Worm (Caenorhabditis elegans): Measurements from ENCODE around the gene spd-3.

The spd-3 gene

DNA sequence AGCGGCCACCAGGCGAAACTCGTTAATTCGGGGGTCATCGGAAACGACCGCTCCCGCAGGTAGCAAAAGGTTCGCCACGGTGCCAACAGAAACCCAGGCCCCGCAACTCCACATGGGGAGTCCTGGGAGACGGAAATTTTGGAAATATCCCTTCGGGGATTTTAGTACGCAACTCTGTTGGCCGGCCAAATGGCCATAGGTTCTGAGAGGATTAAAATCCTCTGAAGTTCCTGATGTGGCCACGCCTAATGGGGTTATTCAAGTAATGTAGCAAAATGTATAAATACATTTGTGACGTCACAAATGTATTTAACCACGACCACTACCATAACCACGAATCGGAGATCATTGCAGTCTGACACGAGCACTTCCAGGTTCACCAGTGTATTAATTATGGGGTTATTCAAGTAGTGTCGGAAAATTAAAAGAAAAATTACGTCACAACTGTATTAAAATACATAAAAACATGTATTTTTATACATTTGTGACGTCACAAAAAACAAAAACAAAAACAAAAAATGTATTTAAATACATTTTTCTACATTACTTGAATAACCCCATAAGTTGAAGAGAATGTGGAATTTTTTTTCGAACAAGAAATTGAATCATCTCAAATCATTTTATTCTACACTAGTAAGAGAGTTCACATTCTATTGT, 30.9 kb downstream of the spd-3 start:
- no peak for TF ChIP-seq ztf-29 (GFP tag; IDR thresholded peaks at IDR 0.05)
- TF ChIP-seq ref-1 (GFP tag; conservative IDR thresholded peaks at IDR 0.05), result no peak
- TF ChIP-seq cog-1 (tag; optimal IDR thresholded peaks at IDR 0.05), result no peak
- TF ChIP-seq flt-1 (GFP tag; IDR thresholded peaks at IDR 0.05), result no peak
- no peak for TF ChIP-seq med-1 (GFP tag; optimal IDR thresholded peaks at IDR 0.05; ENCODE audit: insufficient read depth)

DNA sequence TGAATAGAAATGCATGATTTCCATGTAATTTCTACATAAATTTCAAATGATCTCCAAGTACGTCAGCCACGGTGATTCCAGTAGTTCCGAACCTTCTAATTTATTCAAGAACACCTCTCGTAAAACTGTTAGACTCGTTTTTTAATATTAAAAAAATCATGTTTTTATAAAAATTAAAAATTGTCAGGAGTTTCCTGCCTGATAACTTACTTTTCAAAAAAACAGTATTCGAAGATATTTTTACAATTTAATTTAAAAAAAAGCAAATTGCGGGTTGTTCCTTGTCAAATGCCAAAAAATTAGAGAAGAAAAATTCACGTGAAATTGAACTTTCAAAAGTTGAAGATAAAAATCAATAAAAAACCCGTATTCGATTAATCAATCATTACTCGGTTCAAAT, 33.0 kb downstream of the spd-3 start, which contains the start of the genes C17H12.3 and C17H12.12:
Gene C17H12.3 (minus strand): TSS at position 101 of the 400 bp plus-strand sequence.
Gene C17H12.12 (plus strand): TSS at position 396 of the 400 bp plus-strand sequence.
- TF ChIP-seq ztf-23 (GFP tag; IDR thresholded peaks at IDR 0.05) (no peak), ref-1 (GFP tag; conservative IDR thresholded peaks at IDR 0.05) (no peak), tab-1 (GFP tag; IDR thresholded peaks at IDR 0.05) (no peak), cog-1 (tag; optimal IDR thresholded peaks at IDR 0.05) (no peak), med-1 (GFP tag; optimal IDR thresholded peaks at IDR 0.05; ENCODE audit: insufficient read depth) (no peak), T22C8.4 (GFP tag; IDR thresholded peaks at IDR 0.05) (no peak)

ce11 chrIV:6802132-6802531, 39.6 kb downstream of the spd-3 start, which contains the start of the genes cest-4 and C17H12.11:
cest-4 (minus strand) TSS chrIV:6802337.
C17H12.11 (plus strand) TSS chrIV:6802387.
- TF ChIP-seq cog-1 (tag; optimal IDR thresholded peaks at IDR 0.05) (no peak), T22C8.4 (GFP tag; IDR thresholded peaks at IDR 0.05) (no peak), med-1 (GFP tag; optimal IDR thresholded peaks at IDR 0.05; ENCODE audit: insufficient read depth) (no peak), tab-1 (GFP tag; IDR thresholded peaks at IDR 0.05) (no peak), klf-2 (GFP tag; conservative IDR thresholded peaks at IDR 0.05) (no peak), flt-1 (GFP tag; IDR thresholded peaks at IDR 0.05) (no peak)

DNA sequence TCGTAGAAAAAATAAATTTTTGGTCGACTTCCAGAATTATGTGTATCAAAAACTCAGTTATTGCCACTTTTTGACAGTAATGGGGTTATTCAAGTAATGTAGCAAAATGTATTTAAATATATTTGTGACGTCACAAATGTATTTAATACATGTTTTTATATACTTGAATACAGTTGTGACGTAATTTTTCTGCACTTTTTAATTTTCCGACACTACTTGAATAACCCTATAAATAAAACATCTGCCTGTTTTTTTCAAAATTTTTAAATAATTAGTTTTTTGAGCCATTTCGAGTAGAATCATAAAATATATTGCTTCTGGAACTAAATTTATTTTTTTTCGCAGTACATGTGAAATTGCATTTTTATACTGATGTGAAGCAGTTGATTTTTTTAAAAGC, 40.8 kb downstream of the spd-3 start:
- TF ChIP-seq flt-1 (GFP tag; IDR thresholded peaks at IDR 0.05), result no peak

- TF ChIP-seq tab-1 (GFP tag; IDR thresholded peaks at IDR 0.05), result no peak
- TF ChIP-seq cog-1 (tag; optimal IDR thresholded peaks at IDR 0.05), result no peak
- TF ChIP-seq ztf-23 (GFP tag; IDR thresholded peaks at IDR 0.05), result no peak
- no peak for TF ChIP-seq flt-1 (GFP tag; IDR thresholded peaks at IDR 0.05)
- TF ChIP-seq ztf-29 (GFP tag; IDR thresholded peaks at IDR 0.05), result no peak
- no peak for TF ChIP-seq klf-2 (GFP tag; conservative IDR thresholded peaks at IDR 0.05)
- no peak for TF ChIP-seq ref-1 (GFP tag; conservative IDR thresholded peaks at IDR 0.05)
- TF ChIP-seq med-1 (GFP tag; optimal IDR thresholded peaks at IDR 0.05; ENCODE audit: insufficient read depth), result no peak
- TF ChIP-seq T22C8.4 (GFP tag; IDR thresholded peaks at IDR 0.05), result no peak
These were observed 41.4 kb downstream of the spd-3 start for ce11 chrIV:6803805-6804344.

DNA sequence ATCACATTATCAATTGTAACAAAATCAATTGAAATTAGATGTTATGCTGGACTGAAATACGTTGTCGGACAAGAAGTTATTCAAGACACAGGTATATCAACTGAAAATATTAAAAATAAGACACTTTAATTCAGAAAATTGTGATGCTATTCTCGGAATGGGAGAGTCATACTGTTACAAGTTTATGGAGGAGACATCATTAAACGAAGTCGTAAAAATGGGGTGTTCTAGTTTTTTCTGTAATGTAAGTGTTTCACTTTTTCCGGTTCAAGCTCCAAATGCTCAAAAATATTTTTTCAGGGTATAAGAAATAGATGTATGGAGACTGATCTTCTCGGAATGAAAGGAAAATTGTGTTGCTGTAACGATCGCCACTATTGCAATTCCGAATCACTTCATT, 42.3 kb downstream of the spd-3 start, which contains the start of gene C17H12.37:
Gene C17H12.37 (plus strand): TSS at position 301 of the 400 bp plus-strand sequence.
- TF ChIP-seq ztf-23 (GFP tag; IDR thresholded peaks at IDR 0.05) (no peak), T22C8.4 (GFP tag; IDR thresholded peaks at IDR 0.05) (no peak), klf-2 (GFP tag; conservative IDR thresholded peaks at IDR 0.05) (no peak), ref-1 (GFP tag; conservative IDR thresholded peaks at IDR 0.05) (no peak), cog-1 (tag; optimal IDR thresholded peaks at IDR 0.05) (no peak), flt-1 (GFP tag; IDR thresholded peaks at IDR 0.05) (no peak), tab-1 (GFP tag; IDR thresholded peaks at IDR 0.05) (no peak), ztf-29 (GFP tag; IDR thresholded peaks at IDR 0.05) (no peak), med-1 (GFP tag; optimal IDR thresholded peaks at IDR 0.05; ENCODE audit: insufficient read depth) (no peak)

- no peak for TF ChIP-seq flt-1 (GFP tag; IDR thresholded peaks at IDR 0.05)
- TF ChIP-seq tab-1 (GFP tag; IDR thresholded peaks at IDR 0.05), result no peak
- TF ChIP-seq ref-1 (GFP tag; conservative IDR thresholded peaks at IDR 0.05), result no peak
- no peak for TF ChIP-seq T22C8.4 (GFP tag; IDR thresholded peaks at IDR 0.05)
- TF ChIP-seq cog-1 (tag; optimal IDR thresholded peaks at IDR 0.05), result no peak
- no peak for TF ChIP-seq ztf-29 (GFP tag; IDR thresholded peaks at IDR 0.05)
- no peak for TF ChIP-seq klf-2 (GFP tag; conservative IDR thresholded peaks at IDR 0.05)
- no peak for TF ChIP-seq ztf-23 (GFP tag; IDR thresholded peaks at IDR 0.05)
- TF ChIP-seq med-1 (GFP tag; optimal IDR thresholded peaks at IDR 0.05; ENCODE audit: insufficient read depth), result no peak
These were observed 44.1 kb downstream of the spd-3 start, which contains the start of gene C17H12.10 for ce11 chrIV:6806475-6807063. C17H12.10 (plus strand) TSS chrIV:6806799.

- no peak for TF ChIP-seq tab-1 (GFP tag; IDR thresholded peaks at IDR 0.05)
- TF ChIP-seq cog-1 (tag; optimal IDR thresholded peaks at IDR 0.05), result peak; percentile 48
These were observed 47.2 kb downstream of the spd-3 start for ce11 chrIV:6809756-6810155.

ce11 chrIV:6811808-6812207, 49.3 kb downstream of the spd-3 start, which contains the start of gene ceh-48:
ceh-48 (plus strand) TSS chrIV:6812108.
- TF ChIP-seq ref-1 (GFP tag; conservative IDR thresholded peaks at IDR 0.05) (no peak), ztf-29 (GFP tag; IDR thresholded peaks at IDR 0.05) (no peak), T22C8.4 (GFP tag; IDR thresholded peaks at IDR 0.05) (no peak), cog-1 (tag; optimal IDR thresholded peaks at IDR 0.05) (no peak), klf-2 (GFP tag; conservative IDR thresholded peaks at IDR 0.05) (no peak), med-1 (GFP tag; optimal IDR thresholded peaks at IDR 0.05; ENCODE audit: insufficient read depth) (no peak), tab-1 (GFP tag; IDR thresholded peaks at IDR 0.05) (no peak), ztf-23 (GFP tag; IDR thresholded peaks at IDR 0.05) (no peak), flt-1 (GFP tag; IDR thresholded peaks at IDR 0.05) (no peak)
